Worm (Caenorhabditis elegans) whole organism, mixed stage, embryonic: ENCODE data around the gene F46B6.6.

Source experiments
- blmp-1 ChIP-seq: fragments of 150-350 bp; optimal IDR thresholded peaks from 2 replicates; lab custom pipeline; 2014; ENCODE audit warnings: missing biosample characterization, missing genetic modification characterization
- ceh-39 ChIP-seq: fragments of 150-350 bp; optimal IDR thresholded peaks from 2 replicates; lab custom pipeline; 2014; ENCODE audit warnings: missing biosample characterization, missing genetic modification characterization
- ces-1 ChIP-seq: fragments of 150-350 bp; optimal IDR thresholded peaks from 2 replicates; lab custom pipeline; 2014; ENCODE audit warnings: missing biosample characterization, missing genetic modification reagents, missing genetic modification characterization
- elt-3 ChIP-seq: fragments of 150-350 bp; optimal IDR thresholded peaks from 2 replicates; lab custom pipeline; 2014; ENCODE audit warnings: missing biosample characterization, missing genetic modification characterization
- ham-2 ChIP-seq: fragments of 200-800 bp; sonication (Bioruptor generic); optimal IDR thresholded peaks from 2 replicates; lab custom pipeline; 2018; ENCODE audit warnings: mild to moderate bottlenecking, missing genetic modification characterization, missing compliant biosample characterization
- unc-39 ChIP-seq: fragments of 150-350 bp; optimal IDR thresholded peaks from 2 replicates; lab custom pipeline; 2014; ENCODE audit warnings: missing biosample characterization, missing genetic modification characterization
- unc-62 ChIP-seq: fragments of 150-350 bp; optimal IDR thresholded peaks from 2 replicates; lab custom pipeline; 2014; ENCODE audit warnings: missing biosample characterization, missing genetic modification reagents, missing genetic modification characterization

F46B6.6 gene

DNA sequence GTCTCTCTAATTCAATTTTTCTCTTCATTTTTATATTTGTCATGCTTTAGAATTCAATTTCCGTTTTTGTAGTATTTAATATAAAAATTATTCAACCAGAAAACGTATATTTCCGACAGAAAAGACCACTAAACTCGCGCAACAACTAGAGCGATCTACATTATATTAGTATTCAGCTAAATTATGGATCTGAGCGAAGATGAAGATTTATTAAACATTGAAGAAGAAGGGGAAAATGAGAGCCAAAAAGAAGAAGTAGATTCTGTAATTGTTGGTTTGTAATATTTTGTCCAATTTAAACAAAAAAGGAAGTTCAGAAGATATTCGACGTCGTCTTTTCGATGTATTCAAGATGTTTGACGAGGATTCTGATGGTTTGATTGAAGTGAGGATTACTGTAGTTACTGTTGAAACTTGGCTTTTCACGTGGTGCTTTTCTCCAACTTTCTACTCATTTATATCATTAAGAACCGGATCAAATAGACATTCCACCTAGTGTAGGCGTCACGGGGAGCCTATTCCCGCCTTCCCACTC lies 52.7 kb downstream of the F46B6.6 start, which contains the start of gene cal-7:
Gene cal-7, plus strand, starts transcription at position 184 of the 535 bp plus-strand sequence.
- TF ChIP-seq unc-62 (GFP tag; lab: Kevin White, UChicago) (no peak), unc-39 (tag; lab: Kevin White, UChicago) (no peak), ces-1 (GFP tag; lab: Kevin White, UChicago) (no peak), ceh-39 (no peak), blmp-1 (tag; lab: Kevin White, UChicago) (no peak), elt-3 (no peak), ham-2 (GFP tag; lab: Kevin White, UChicago) (no peak)
